Fruit fly (Drosophila melanogaster) S2 (cell line): ENCODE data around the gene kar.

Source experiments
- CG8478 ChIP-seq: fragments of >200 bp; optimal IDR thresholded peaks from 2 replicates; lab custom pipeline; 2018
- CTCF ChIP-seq, 2 experiments: fragments of >200 bp; optimal IDR thresholded peaks; 2 replicates each; lab custom pipeline; 2018

DNA sequence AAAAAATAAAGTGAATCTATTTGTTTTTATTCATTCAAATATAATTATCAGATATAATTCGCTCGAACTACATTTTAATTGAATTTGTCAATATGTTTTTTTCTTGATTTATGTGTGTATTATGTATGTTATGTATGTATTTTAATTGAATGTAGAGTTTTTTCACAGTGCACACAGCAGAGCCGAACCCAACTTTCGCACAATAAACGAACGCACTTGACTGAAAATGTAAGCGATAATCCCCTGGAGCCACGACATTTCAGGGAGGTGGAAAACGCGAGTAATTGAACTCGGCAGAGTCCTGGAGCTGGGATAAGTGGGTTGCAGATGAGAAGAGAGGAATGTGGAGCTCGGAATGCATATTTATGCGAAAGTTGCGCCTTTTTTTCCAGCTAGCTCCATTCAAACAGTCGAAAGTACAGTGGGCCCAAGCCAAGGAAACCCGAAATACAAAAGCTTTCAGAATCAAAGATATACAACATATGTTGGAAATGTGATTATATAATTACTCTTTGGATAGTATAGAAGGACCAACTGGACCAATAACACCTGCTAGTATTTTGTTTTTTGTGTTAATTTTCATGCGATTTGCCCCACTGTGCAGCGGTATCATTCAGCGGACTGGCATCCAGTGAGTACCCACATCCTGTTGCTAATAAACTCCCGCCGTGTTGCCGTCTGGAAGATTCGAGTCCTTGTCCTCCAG lies 38.9 kb upstream of the kar start:
- TF ChIP-seq CG8478 (lab: Kevin White, UChicago) (no peak), CTCF (optimal IDR thresholded peaks at IDR 0.05; lab: Kevin White, UChicago) (no peak)
